Worm (Caenorhabditis elegans): ENCODE measurements around the gene atrn-1.

atrn-1 gene

DNA sequence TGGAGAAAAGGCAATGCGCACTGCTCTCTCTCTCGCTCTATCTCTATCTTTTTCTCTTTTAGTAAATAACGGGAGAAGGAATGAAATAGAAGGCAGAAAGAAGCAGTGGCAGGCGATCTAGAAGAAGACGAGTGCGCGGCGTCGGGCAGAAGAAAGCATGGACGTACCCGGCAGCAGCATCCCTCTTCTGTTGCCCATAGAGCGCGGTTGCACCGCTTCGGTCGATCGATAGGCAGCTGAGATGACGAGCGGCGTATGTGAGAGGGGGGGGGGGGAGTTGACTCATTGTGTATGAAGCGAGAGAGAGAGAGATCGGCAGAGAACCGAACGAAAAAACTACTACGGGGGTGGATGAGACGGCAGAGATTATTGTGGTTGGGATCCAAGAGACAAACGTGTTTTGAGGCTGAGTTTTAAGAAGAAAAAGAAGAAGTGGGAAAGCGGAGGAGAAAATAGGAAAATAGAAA lies 3.2 kb upstream of the atrn-1 start (continued):
- TF ChIP-seq egl-27 (tag; optimal IDR thresholded peaks at IDR 0.05) = peak; percentile 44 to 81
- TF ChIP-seq ceh-63 (GFP tag; optimal IDR thresholded peaks at IDR 0.05) = no peak
- TF ChIP-seq ces-1 (GFP tag; optimal IDR thresholded peaks at IDR 0.05) = no peak
- TF ChIP-seq nhr-20 (tag; optimal IDR thresholded peaks at IDR 0.05) = peak; percentile 95
- TF ChIP-seq ceh-88 (GFP tag; IDR thresholded peaks at IDR 0.05) = peak; percentile 40; the same call in 1 of the 2 replicates
- TF ChIP-seq ama-1 (optimal IDR thresholded peaks at IDR 0.05) = no peak
- peak; percentile 92 for TF ChIP-seq jun-1 (tag; optimal IDR thresholded peaks at IDR 0.05)
- TF ChIP-seq ztf-11 (tag; optimal IDR thresholded peaks at IDR 0.05) = peak in 1 of 2 experiments; percentile 72
- no peak for TF ChIP-seq nhr-84 (tag; optimal IDR thresholded peaks at IDR 0.05)
- TF ChIP-seq ceh-82 (tag; optimal IDR thresholded peaks at IDR 0.05) = peak; percentile 91 to 96 (median 93)
- TF ChIP-seq ets-5 (GFP tag; IDR thresholded peaks at IDR 0.05) = no peak
- TF ChIP-seq ceh-90 (tag; optimal IDR thresholded peaks at IDR 0.05) = no peak
- peak; percentile 90 for TF ChIP-seq nhr-19 (GFP tag; conservative IDR thresholded peaks at IDR 0.05)
- peak; percentile 84 to 89 for TF ChIP-seq lsy-2 (tag; optimal IDR thresholded peaks at IDR 0.05)
- TF ChIP-seq fkh-4 (tag; optimal IDR thresholded peaks at IDR 0.05; ENCODE audit: borderline replicate concordance) = no peak
- TF ChIP-seq lin-13 (GFP tag; optimal IDR thresholded peaks at IDR 0.05) = peak; percentile 84
- peak; percentile 78 to 81 for TF ChIP-seq lin-35 (GFP tag; optimal IDR thresholded peaks at IDR 0.05)
- no peak for TF ChIP-seq sptf-1 (tag; optimal IDR thresholded peaks at IDR 0.05)
- TF ChIP-seq nhr-12 (tag; optimal IDR thresholded peaks at IDR 0.05) = no peak
- TF ChIP-seq lin-14 (GFP tag; optimal IDR thresholded peaks at IDR 0.05) = peak; percentile 100
- peak; percentile 95 for TF ChIP-seq egl-13 (tag; optimal IDR thresholded peaks at IDR 0.05)
- TF ChIP-seq tbx-2 (tag; optimal IDR thresholded peaks at IDR 0.05) = peak; percentile 94
- TF ChIP-seq pqm-1 (tag; optimal IDR thresholded peaks at IDR 0.05) = no peak
- peak; percentile 83 for TF ChIP-seq nhr-90 (tag; optimal IDR thresholded peaks at IDR 0.05; ENCODE audit: poor library complexity)
- peak; percentile 99 for TF ChIP-seq fkh-8 (tag; optimal IDR thresholded peaks at IDR 0.05)
- peak; percentile 88 for TF ChIP-seq mep-1 (tag; optimal IDR thresholded peaks at IDR 0.05)
- peak; percentile 8 for TF ChIP-seq nhr-11 (tag; optimal IDR thresholded peaks at IDR 0.05)
- TF ChIP-seq C16A3.4 (tag; optimal IDR thresholded peaks at IDR 0.05) = peak; percentile 90
- TF ChIP-seq vab-15 (tag; optimal IDR thresholded peaks at IDR 0.05) = peak; percentile 59
- peak; percentile 97 for TF ChIP-seq fkh-10 (GFP tag; optimal IDR thresholded peaks at IDR 0.05)
- TF ChIP-seq nhr-76 (tag; optimal IDR thresholded peaks at IDR 0.05) = no peak
- TF ChIP-seq hpl-2 (GFP tag; optimal IDR thresholded peaks at IDR 0.05) = no peak
- TF ChIP-seq nhr-85 (tag) = peak; percentile 95
- no peak for TF ChIP-seq tlp-1 (tag; optimal IDR thresholded peaks at IDR 0.05)
- peak; percentile 61 for TF ChIP-seq sup-37 (GFP tag; optimal IDR thresholded peaks at IDR 0.05)
- peak; percentile 87 for TF ChIP-seq rnt-1 (tag; optimal IDR thresholded peaks at IDR 0.05)
- peak; percentile 87 for TF ChIP-seq aha-1 (tag; optimal IDR thresholded peaks at IDR 0.05)
- TF ChIP-seq fos-1 (tag; optimal IDR thresholded peaks at IDR 0.05) = peak; percentile 89
- peak; percentile 61 for TF ChIP-seq pag-3 (tag; optimal IDR thresholded peaks at IDR 0.05; ENCODE audit: borderline replicate concordance, insufficient read depth)
- TF ChIP-seq dpl-1 (GFP tag; optimal IDR thresholded peaks at IDR 0.05) = peak; percentile 42 to 69 (median 43)
- peak; percentile 88 for TF ChIP-seq isw-1 (GFP tag; IDR thresholded peaks at IDR 0.05)
- no peak for TF ChIP-seq elt-2 (tag; optimal IDR thresholded peaks at IDR 0.05)
- TF ChIP-seq skn-1 (tag; optimal IDR thresholded peaks at IDR 0.05) = peak; percentile 85
- no peak for TF ChIP-seq efl-3 (GFP tag; optimal IDR thresholded peaks at IDR 0.05)
- peak; percentile 92 for TF ChIP-seq xbp-1 (tag; optimal IDR thresholded peaks at IDR 0.05)

Data from whole organism, L1 larva.